Fruit fly (Drosophila melanogaster): ENCODE data around the gene Bet3.

DNA sequence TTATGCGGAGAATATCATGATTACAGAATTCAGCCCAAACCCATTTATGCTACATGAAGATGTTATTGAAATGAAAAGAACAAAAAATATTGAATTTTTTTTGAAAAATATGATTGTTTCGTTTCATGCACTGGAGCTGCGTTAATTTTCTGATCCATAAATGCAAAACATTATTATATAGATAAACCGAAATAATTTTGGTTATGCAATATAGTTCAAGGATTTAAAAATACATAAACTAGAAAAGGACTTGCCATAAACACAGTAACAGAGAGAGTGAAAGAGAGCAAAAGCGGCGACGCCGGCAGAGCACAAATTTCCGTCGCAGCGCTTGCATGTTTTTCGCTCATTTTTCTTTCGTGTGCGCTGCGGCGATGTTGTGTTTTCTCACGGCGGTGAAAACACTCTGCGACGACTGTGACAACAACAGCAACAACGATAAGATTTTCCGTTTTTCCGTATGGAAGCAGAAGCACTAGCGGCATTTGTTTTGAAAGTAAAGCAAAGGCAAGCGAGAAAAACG, 20.2 kb upstream of the Bet3 start:
- TF ChIP-seq CG12605 (GFP tag; IDR thresholded peaks at IDR 0.05) (peak; percentile 66), CG8301 (tag; optimal IDR thresholded peaks at IDR 0.05) (peak; percentile 96), Snoo (tag; optimal IDR thresholded peaks at IDR 0.05) (peak; percentile 89), CG13204 (GFP tag; optimal IDR thresholded peaks at IDR 0.05) (peak; percentile 49), CG10348 (GFP tag; IDR thresholded peaks at IDR 0.05) (peak; percentile 52; the same call in 1 of the 2 replicates)

Data from whole organism, pupa.